Fruit fly (Drosophila melanogaster) whole organism, pupa: Measurements from ENCODE around the gene CHMP2B.
A peak's percentile ranks its signal among the peaks of the same experiment; 100 is the strongest.

Source experiments
- CG10348 ChIP-seq: fragments of 200-800 bp; sonication (Bioruptor generic); IDR thresholded peaks from 2 replicates; pipeline ENCODE4 v1.3.6; 2022; ENCODE audit warnings: missing biosample characterization, missing genetic modification characterization
- CG12605 ChIP-seq: fragments of 200-800 bp; sonication (Bioruptor generic); IDR thresholded peaks from 2 replicates; pipeline ENCODE4 v1.3.6; 2022; ENCODE audit warnings: missing biosample characterization, missing genetic modification characterization
- CG13204 ChIP-seq: fragments of 200-800 bp; sonication (Bioruptor generic); optimal IDR thresholded peaks from 2 replicates; lab custom pipeline; 2018; ENCODE audit warnings: missing biosample characterization, mild to moderate bottlenecking, missing genetic modification characterization, moderate library complexity
- CG14655 ChIP-seq: fragments of 200-800 bp; sonication (Bioruptor generic); optimal IDR thresholded peaks from 3 replicates; lab custom pipeline; 2017; ENCODE audit warnings: mild to moderate bottlenecking, missing biosample characterization, missing genetic modification reagents, missing genetic modification characterization
- CG15710 ChIP-seq: fragments of 200-800 bp; sonication (Bioruptor generic); optimal IDR thresholded peaks from 2 replicates; lab custom pipeline; 2018; ENCODE audit warnings: missing biosample characterization, mild to moderate bottlenecking, missing genetic modification characterization, moderate library complexity
- CG17806 ChIP-seq: fragments of 200-800 bp; sonication (Bioruptor generic); optimal IDR thresholded peaks from 2 replicates; lab custom pipeline; 2018; ENCODE audit warnings: missing biosample characterization, mild to moderate bottlenecking, missing genetic modification characterization, moderate library complexity
- CG32121 ChIP-seq: fragments of 200-800 bp; sonication (Bioruptor generic); IDR thresholded peaks from 2 replicates; pipeline ENCODE4 v1.3.6; 2022; ENCODE audit warnings: missing biosample characterization, missing genetic modification characterization
- CG34367 ChIP-seq: fragments of 200-800 bp; sonication (Bioruptor generic); optimal IDR thresholded peaks from 2 replicates; lab custom pipeline; 2018; ENCODE audit warnings: missing biosample characterization, mild to moderate bottlenecking, missing genetic modification characterization
- CG4496 ChIP-seq: fragments of 200-800 bp; sonication (Bioruptor generic); IDR thresholded peaks from 3 replicates; pipeline ENCODE4 v1.3.6; 2022; ENCODE audit warnings: missing biosample characterization, missing genetic modification characterization
- CG8159 ChIP-seq: fragments of 200-800 bp; sonication (Bioruptor generic); optimal IDR thresholded peaks from 3 replicates; lab custom pipeline; 2018; ENCODE audit warnings: missing biosample characterization, mild to moderate bottlenecking, missing genetic modification characterization, moderate library complexity
- CG8301 ChIP-seq: fragments of 200-800 bp; sonication (Bioruptor generic); optimal IDR thresholded peaks from 2 replicates; lab custom pipeline; 2018; ENCODE audit warnings: missing biosample characterization, mild to moderate bottlenecking, missing genetic modification characterization
- CG9948 ChIP-seq: fragments of 200-800 bp; sonication (Bioruptor generic); optimal IDR thresholded peaks from 2 replicates; lab custom pipeline; 2018; ENCODE audit warnings: missing biosample characterization, mild to moderate bottlenecking, missing genetic modification characterization, moderate library complexity
- D1 ChIP-seq: fragments of 200-800 bp; sonication (Bioruptor generic); optimal IDR thresholded peaks from 2 replicates; lab custom pipeline; 2018; ENCODE audit warnings: missing biosample characterization, mild to moderate bottlenecking, missing genetic modification characterization, moderate library complexity
- EcR ChIP-seq: fragments of 200-800 bp; sonication (Bioruptor generic); optimal IDR thresholded peaks from 3 replicates; lab custom pipeline; 2019; ENCODE audit warnings: missing biosample characterization, missing genetic modification characterization, mild to moderate bottlenecking, moderate library complexity, missing genetic modification reagents
- Ets98B ChIP-seq: fragments of 200-800 bp; sonication (Bioruptor generic); IDR thresholded peaks from 2 replicates; pipeline ENCODE4 v1.3.6; 2022; ENCODE audit warnings: missing biosample characterization, missing genetic modification characterization
- Pif1A ChIP-seq: fragments of 200-800 bp; sonication (Bioruptor generic); optimal IDR thresholded peaks from 3 replicates; lab custom pipeline; 2016; ENCODE audit warnings: missing biosample characterization, missing genetic modification characterization
- Pif1B ChIP-seq: fragments of 200-800 bp; sonication (Bioruptor generic); optimal IDR thresholded peaks from 3 replicates; lab custom pipeline; 2016; ENCODE audit warnings: missing biosample characterization, missing genetic modification characterization
- Snoo ChIP-seq: fragments of 200-800 bp; sonication (Bioruptor generic); optimal IDR thresholded peaks from 3 replicates; lab custom pipeline; 2017; ENCODE audit warnings: missing biosample characterization, mild to moderate bottlenecking, missing genetic modification characterization, inconsistent platforms
- fd96Ca ChIP-seq: fragments of 200-800 bp; sonication (Bioruptor generic); IDR thresholded peaks from 3 replicates; pipeline ENCODE4 v1.3.6; 2022; ENCODE audit warnings: missing biosample characterization, missing genetic modification characterization
- gl ChIP-seq: fragments of 200-800 bp; sonication (Bioruptor generic); optimal IDR thresholded peaks from 2 replicates; lab custom pipeline; 2018; ENCODE audit warnings: missing biosample characterization, mild to moderate bottlenecking, missing genetic modification characterization
- rn ChIP-seq: fragments of 200-800 bp; sonication (Bioruptor generic); IDR thresholded peaks from 2 replicates; pipeline ENCODE4 v1.3.6; 2022; ENCODE audit warnings: missing biosample characterization, missing genetic modification characterization

The CHMP2B gene

DNA sequence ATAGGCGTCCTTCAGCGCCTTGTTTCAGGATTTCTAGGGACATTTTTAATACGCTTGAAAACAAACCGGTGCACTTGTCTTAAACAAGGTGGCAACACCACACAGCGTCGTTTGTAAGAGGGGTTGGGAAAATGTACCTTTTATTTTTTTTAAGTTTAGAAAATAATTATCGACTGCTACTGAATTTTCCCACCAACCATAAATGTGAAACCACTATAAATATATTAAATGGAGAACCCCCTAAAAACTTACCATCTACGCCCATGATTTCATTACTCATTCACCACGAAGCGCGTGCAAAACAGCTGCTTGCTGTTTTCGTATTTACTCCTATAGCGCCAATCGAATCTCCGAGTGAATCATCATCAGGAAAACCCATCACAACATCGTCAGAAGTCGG lies at the start of gene CHMP2B, which contains the start of gene Tcs5:
CHMP2B (plus strand) TSS at position 308 of the 400 bp plus-strand sequence.
Tcs5 (minus strand) TSS at position 84 of the 400 bp plus-strand sequence.
- peak; percentile 100 for TF ChIP-seq CG15710 (tag; lab: Kevin White, UChicago)
- TF ChIP-seq rn (GFP tag; lab: Robert Waterston, UW) = peak; percentile 100
- peak; percentile 100 for TF ChIP-seq CG4496 (GFP tag; lab: Robert Waterston, UW)
- peak; percentile 100 for TF ChIP-seq Snoo (tag; lab: Kevin White, UChicago)
- TF ChIP-seq Pif1A (GFP tag; lab: Kevin White, UChicago) = peak; percentile 100
- TF ChIP-seq CG32121 (GFP tag; lab: Robert Waterston, UW) = peak; percentile 100
- TF ChIP-seq fd96Ca (GFP tag; lab: Robert Waterston, UW) = peak; percentile 100
- TF ChIP-seq CG12605 (GFP tag; lab: Robert Waterston, UW) = peak; percentile 100
- TF ChIP-seq CG8159 (tag; lab: Kevin White, UChicago) = peak; percentile 100
- TF ChIP-seq CG10348 (GFP tag; lab: Robert Waterston, UW) = peak; percentile 100
- peak; percentile 100 for TF ChIP-seq CG9948 (tag; lab: Kevin White, UChicago)
- TF ChIP-seq CG8301 (tag; lab: Kevin White, UChicago) = peak; percentile 100
- TF ChIP-seq Ets98B (GFP tag; lab: Robert Waterston, UW) = peak; percentile 100
- TF ChIP-seq D1 = no peak
- peak; percentile 98 for TF ChIP-seq CG13204 (GFP tag; lab: Kevin White, UChicago)
- TF ChIP-seq CG34367 = peak; percentile 100
- peak; percentile 100 for TF ChIP-seq Pif1B (GFP tag; lab: Kevin White, UChicago)
- peak; percentile 100 for TF ChIP-seq CG17806 (tag; lab: Kevin White, UChicago)
- peak; percentile 99 for TF ChIP-seq gl (tag; lab: Kevin White, UChicago)
- peak; percentile 100 for TF ChIP-seq CG14655
- peak; percentile 71 for TF ChIP-seq EcR (GFP tag; lab: Kevin White, UChicago)

dm6 chr3L:5096674-5097073 lies 42.7 kb upstream of the CHMP2B start:
- no peak for TF ChIP-seq CG10348 (GFP tag; lab: Robert Waterston, UW)
- peak; percentile 13 for TF ChIP-seq CG8159 (tag; lab: Kevin White, UChicago)
- TF ChIP-seq fd96Ca (GFP tag; lab: Robert Waterston, UW) = no peak
- TF ChIP-seq D1 = no peak
- peak; percentile 62; the same call in 2 of the 3 replicates for TF ChIP-seq CG4496 (GFP tag; lab: Robert Waterston, UW)
- TF ChIP-seq Pif1A (GFP tag; lab: Kevin White, UChicago) = peak; percentile 37
- TF ChIP-seq CG8301 (tag; lab: Kevin White, UChicago) = peak; percentile 2
- TF ChIP-seq CG12605 (GFP tag; lab: Robert Waterston, UW) = peak; percentile 33; the same call in 1 of the 2 replicates
- peak; percentile 52 for TF ChIP-seq CG34367
- TF ChIP-seq CG14655 = peak; percentile 12

- TF ChIP-seq CG8301 (tag; lab: Kevin White, UChicago) = no peak
- TF ChIP-seq Snoo (tag; lab: Kevin White, UChicago) = no peak
- TF ChIP-seq rn (GFP tag; lab: Robert Waterston, UW) = no peak
- no peak for TF ChIP-seq CG10348 (GFP tag; lab: Robert Waterston, UW)
- TF ChIP-seq CG15710 (tag; lab: Kevin White, UChicago) = no peak
- no peak for TF ChIP-seq CG12605 (GFP tag; lab: Robert Waterston, UW)
- TF ChIP-seq CG13204 (GFP tag; lab: Kevin White, UChicago) = no peak
- TF ChIP-seq CG34367 = no peak
- no peak for TF ChIP-seq gl (tag; lab: Kevin White, UChicago)
- TF ChIP-seq CG32121 (GFP tag; lab: Robert Waterston, UW) = no peak
- no peak for TF ChIP-seq Ets98B (GFP tag; lab: Robert Waterston, UW)
- no peak for TF ChIP-seq CG4496 (GFP tag; lab: Robert Waterston, UW)
- TF ChIP-seq CG9948 (tag; lab: Kevin White, UChicago) = no peak
- TF ChIP-seq CG17806 (tag; lab: Kevin White, UChicago) = no peak
- no peak for TF ChIP-seq CG8159 (tag; lab: Kevin White, UChicago)
- no peak for TF ChIP-seq CG14655
- TF ChIP-seq Pif1A (GFP tag; lab: Kevin White, UChicago) = no peak
- no peak for TF ChIP-seq Pif1B (GFP tag; lab: Kevin White, UChicago)
- TF ChIP-seq fd96Ca (GFP tag; lab: Robert Waterston, UW) = no peak
- TF ChIP-seq EcR (GFP tag; lab: Kevin White, UChicago) = no peak
Measured at dm6 chr3L:5102050-5102449, 37.4 kb upstream of the CHMP2B start.

- TF ChIP-seq CG10348 (GFP tag; lab: Robert Waterston, UW) (no peak), CG4496 (GFP tag; lab: Robert Waterston, UW) (no peak), Pif1B (GFP tag; lab: Kevin White, UChicago) (no peak), EcR (GFP tag; lab: Kevin White, UChicago) (no peak), CG17806 (tag; lab: Kevin White, UChicago) (no peak), CG15710 (tag; lab: Kevin White, UChicago) (no peak), CG13204 (GFP tag; lab: Kevin White, UChicago) (no peak), Ets98B (GFP tag; lab: Robert Waterston, UW) (no peak)
Measured at dm6 chr3L:5125202-5125601, 14.2 kb upstream of the CHMP2B start.

dm6 chr3L:5127609-5128008 lies 11.8 kb upstream of the CHMP2B start:
- TF ChIP-seq EcR (GFP tag; lab: Kevin White, UChicago) = peak; percentile 58
- TF ChIP-seq Pif1B (GFP tag; lab: Kevin White, UChicago) = no peak
- no peak for TF ChIP-seq CG4496 (GFP tag; lab: Robert Waterston, UW)
- TF ChIP-seq CG8159 (tag; lab: Kevin White, UChicago) = peak; percentile 44
- no peak for TF ChIP-seq CG10348 (GFP tag; lab: Robert Waterston, UW)
- TF ChIP-seq fd96Ca (GFP tag; lab: Robert Waterston, UW) = no peak
